Worm (Caenorhabditis elegans): ENCODE measurements around the gene srsx-34.

ce11 chrV:9065915-9066314 is 30.1 kb downstream of the srsx-34 start:
- TF ChIP-seq nhr-76 (tag; optimal IDR thresholded peaks at IDR 0.05) (no peak), lin-32 (GFP tag; optimal IDR thresholded peaks at IDR 0.05) (no peak), elt-1 (tag; optimal IDR thresholded peaks at IDR 0.05; ENCODE audit: borderline replicate concordance, insufficient read depth) (no peak), M03D4.4 (tag; optimal IDR thresholded peaks at IDR 0.05) (no peak), unc-62 (GFP tag; optimal IDR thresholded peaks at IDR 0.05) (no peak), mab-5 (tag; optimal IDR thresholded peaks at IDR 0.05) (no peak), elt-3 (tag; optimal IDR thresholded peaks at IDR 0.05) (no peak), snpc-4 (tag; optimal IDR thresholded peaks at IDR 0.05) (no peak), nhr-12 (tag; optimal IDR thresholded peaks at IDR 0.05) (no peak), lsy-2 (tag; optimal IDR thresholded peaks at IDR 0.05) (no peak), ham-2 (GFP tag; optimal IDR thresholded peaks at IDR 0.05) (no peak), bed-3 (GFP tag; optimal IDR thresholded peaks at IDR 0.05) (no peak), ces-1 (GFP tag; optimal IDR thresholded peaks at IDR 0.05) (no peak)

Data from whole organism, mixed stage, embryonic.